Worm (Caenorhabditis elegans): ENCODE data around the gene tebp-2.

tebp-2 gene

DNA sequence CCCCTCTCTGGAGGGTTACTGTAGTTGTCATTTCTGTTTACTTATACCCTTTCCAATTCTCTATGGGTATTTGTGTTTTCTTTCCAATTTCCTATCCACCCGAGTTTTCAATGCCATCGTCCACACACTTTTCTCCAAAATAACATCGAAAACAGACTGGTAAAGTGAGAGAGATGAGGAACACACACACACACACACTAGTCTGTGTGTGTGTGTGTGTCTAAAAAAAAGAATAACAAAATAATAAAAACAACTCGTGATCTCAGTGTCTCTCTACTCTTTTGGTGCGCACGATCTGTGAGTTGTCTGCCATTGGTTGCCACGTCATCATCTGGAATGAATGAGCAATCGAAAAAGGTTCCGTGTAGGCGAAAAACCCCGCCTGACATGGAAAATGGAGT lies 44.9 kb downstream of the tebp-2 start (continued):
- TF ChIP-seq aly-2 (tag; optimal IDR thresholded peaks at IDR 0.05): no peak
- TF ChIP-seq skn-1 (tag; optimal IDR thresholded peaks at IDR 0.05): peak; percentile 46
- TF ChIP-seq hlh-4 (tag; optimal IDR thresholded peaks at IDR 0.05): no peak
- peak in 1 of 3 experiments; percentile 14 for TF ChIP-seq dpl-1 (GFP tag; optimal IDR thresholded peaks at IDR 0.05)
- no peak for TF ChIP-seq mef-2 (tag; optimal IDR thresholded peaks at IDR 0.05)
- no peak for TF ChIP-seq ceh-90 (tag; optimal IDR thresholded peaks at IDR 0.05)
- TF ChIP-seq isw-1 (GFP tag; IDR thresholded peaks at IDR 0.05): no peak
- TF ChIP-seq alr-1 (tag; optimal IDR thresholded peaks at IDR 0.05; ENCODE audit: borderline replicate concordance): no peak
- no peak for TF ChIP-seq vab-15 (tag; optimal IDR thresholded peaks at IDR 0.05)
- peak; percentile 62 for TF ChIP-seq nhr-71 (tag; optimal IDR thresholded peaks at IDR 0.05)
- peak in 1 of 2 experiments; percentile 48 for TF ChIP-seq lin-35 (GFP tag; optimal IDR thresholded peaks at IDR 0.05)
- peak; percentile 82 for TF ChIP-seq lin-14 (GFP tag; optimal IDR thresholded peaks at IDR 0.05)
- TF ChIP-seq nhr-19 (GFP tag; conservative IDR thresholded peaks at IDR 0.05): no peak; the same call in 1 of the 2 replicates
- no peak for TF ChIP-seq fos-1 (tag; optimal IDR thresholded peaks at IDR 0.05)
- peak in 1 of 6 experiments; percentile 8 for TF ChIP-seq elt-3 (tag; optimal IDR thresholded peaks at IDR 0.05)
- no peak for TF ChIP-seq Y116A8C.19 (tag; optimal IDR thresholded peaks at IDR 0.05; ENCODE audit: borderline replicate concordance)
- no peak for TF ChIP-seq sox-4 (tag; optimal IDR thresholded peaks at IDR 0.05)
- TF ChIP-seq zag-1 (tag; optimal IDR thresholded peaks at IDR 0.05): no peak
- no peak for TF ChIP-seq F16B12.6 (tag; optimal IDR thresholded peaks at IDR 0.05)
- no peak for TF ChIP-seq fkh-4 (tag; optimal IDR thresholded peaks at IDR 0.05; ENCODE audit: borderline replicate concordance)
- TF ChIP-seq nhr-77 (tag; optimal IDR thresholded peaks at IDR 0.05): no peak
- TF ChIP-seq nhr-28 (tag; optimal IDR thresholded peaks at IDR 0.05): no peak
- no peak for TF ChIP-seq unc-130 (tag; optimal IDR thresholded peaks at IDR 0.05)
- no peak for TF ChIP-seq nhr-84 (tag; optimal IDR thresholded peaks at IDR 0.05)
- no peak for TF ChIP-seq hlh-17 (GFP tag; optimal IDR thresholded peaks at IDR 0.05; ENCODE audit: borderline replicate concordance)
- peak; percentile 38 for TF ChIP-seq nhr-20 (tag; optimal IDR thresholded peaks at IDR 0.05)
- peak; percentile 48 for TF ChIP-seq blmp-1 (tag; optimal IDR thresholded peaks at IDR 0.05)
- TF ChIP-seq efl-3 (GFP tag; optimal IDR thresholded peaks at IDR 0.05): no peak
- TF ChIP-seq unc-62 (GFP tag; optimal IDR thresholded peaks at IDR 0.05): no peak
- no peak for TF ChIP-seq hpl-2 (GFP tag; optimal IDR thresholded peaks at IDR 0.05)
- no peak for TF ChIP-seq lin-39 (tag; optimal IDR thresholded peaks at IDR 0.05)
- peak; percentile 1 for TF ChIP-seq lin-13 (GFP tag; optimal IDR thresholded peaks at IDR 0.05)
- TF ChIP-seq unc-98 (GFP tag; IDR thresholded peaks at IDR 0.05): no peak
- no peak for TF ChIP-seq irx-1 (tag; optimal IDR thresholded peaks at IDR 0.05)
- TF ChIP-seq tbx-2 (tag; optimal IDR thresholded peaks at IDR 0.05): no peak
- no peak for TF ChIP-seq pax-3 (tag; optimal IDR thresholded peaks at IDR 0.05)
- no peak for TF ChIP-seq C04F5.9 (tag; optimal IDR thresholded peaks at IDR 0.05)
- TF ChIP-seq ama-1 (optimal IDR thresholded peaks at IDR 0.05): no peak
- no peak for TF ChIP-seq pqm-1 (tag; optimal IDR thresholded peaks at IDR 0.05)
- TF ChIP-seq mep-1 (tag; optimal IDR thresholded peaks at IDR 0.05): peak; percentile 27
- no peak for TF ChIP-seq sup-37 (GFP tag; optimal IDR thresholded peaks at IDR 0.05)
- no peak for TF ChIP-seq fkh-10 (GFP tag; optimal IDR thresholded peaks at IDR 0.05)
- TF ChIP-seq C16A3.4 (tag; optimal IDR thresholded peaks at IDR 0.05): no peak
- no peak for TF ChIP-seq ets-5 (GFP tag; IDR thresholded peaks at IDR 0.05)
- TF ChIP-seq ztf-11 (tag; optimal IDR thresholded peaks at IDR 0.05): no peak
- TF ChIP-seq fkh-8 (tag; optimal IDR thresholded peaks at IDR 0.05): no peak
- no peak for TF ChIP-seq lin-15B (tag; optimal IDR thresholded peaks at IDR 0.05)
- TF ChIP-seq ceh-63 (GFP tag; optimal IDR thresholded peaks at IDR 0.05): no peak
- 0 out of 2 replicates have a peak, but pooled peaks have one; percentile 17 for TF ChIP-seq ceh-88 (GFP tag; IDR thresholded peaks at IDR 0.05)
- no peak for TF ChIP-seq zip-4 (GFP tag; optimal IDR thresholded peaks at IDR 0.05)
- no peak for TF ChIP-seq ztf-4 (tag; optimal IDR thresholded peaks at IDR 0.05)
- TF ChIP-seq swsn-7 (tag; optimal IDR thresholded peaks at IDR 0.05): peak; percentile 24
- peak; percentile 36 for TF ChIP-seq ceh-8 (GFP tag; optimal IDR thresholded peaks at IDR 0.05)
- no peak for TF ChIP-seq elt-2 (tag; optimal IDR thresholded peaks at IDR 0.05)
